In genomic region chrIII:6152078-6152477, ce11 we compare ENCODE assay signal across 2 worm cellular contexts.
A peak's percentile ranks its signal among the peaks of the same experiment; 100 is the strongest.
TF ChIP-seq lines count a peak whose summit lies in the region.

No protein-coding gene starts in this region.

TF ChIP-seq in whole organism, L4 larva, 104 proteins besides CTCF, POLR2A, EP300 and RAD21:
- TF ChIP-seq Y48G9A.11 (GFP tag; IDR thresholded peaks at IDR 0.05; lab: Robert Waterston, UW): peak; percentile 71; the same call in 1 of the 2 replicates

TF ChIP-seq in whole organism, young adult, 124 proteins besides CTCF, POLR2A, EP300 and RAD21:
- peak; percentile 73 for TF ChIP-seq attf-3 (GFP tag; conservative IDR thresholded peaks at IDR 0.05; lab: Robert Waterston, UW)
TF ChIP-seq in whole organism, young adult: peak in this region for 1; not testable (repeated sequence) for 123.
